Fruit fly (Drosophila melanogaster) whole organism, pupa: ENCODE results near the gene CG9004.

ENCODE experiments used
- CG34367 ChIP-seq: fragments of 200-800 bp; sonication (Bioruptor generic); optimal IDR thresholded peaks from 2 replicates; lab custom pipeline; 2018; ENCODE audit warnings: missing biosample characterization, mild to moderate bottlenecking, missing genetic modification characterization
- CG4496 ChIP-seq: fragments of 200-800 bp; sonication (Bioruptor generic); IDR thresholded peaks from 3 replicates; pipeline ENCODE4 v1.3.6; 2022; ENCODE audit warnings: missing biosample characterization, missing genetic modification characterization

DNA sequence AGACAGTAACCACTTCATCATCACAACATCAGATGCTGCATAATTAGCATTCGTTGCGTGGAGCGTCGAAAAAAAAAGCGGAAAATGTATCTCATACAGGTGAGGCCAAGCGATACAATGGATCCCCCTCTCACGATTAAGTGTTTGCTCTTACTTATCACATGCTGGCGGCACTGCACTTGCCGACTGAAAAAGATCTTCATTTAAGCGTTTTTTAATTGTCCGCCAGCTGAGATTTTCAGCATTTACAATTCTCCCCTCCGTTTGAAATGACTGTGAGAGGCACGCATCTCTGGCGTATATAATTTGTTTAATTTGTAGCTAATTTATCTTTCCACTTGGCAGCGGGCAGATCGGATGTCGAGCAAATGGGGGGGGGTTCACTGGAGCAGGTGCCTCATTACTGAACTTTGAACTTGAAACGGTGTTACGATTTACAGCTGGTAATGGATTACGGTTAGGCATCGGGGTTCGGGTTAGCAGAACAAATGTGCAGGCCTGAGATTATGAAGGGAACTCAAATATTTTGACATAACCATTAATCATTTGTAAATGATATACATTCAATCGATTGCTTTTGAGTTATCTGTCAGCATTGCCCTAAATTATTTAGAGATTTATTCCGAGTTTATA is 15.3 kb downstream of the CG9004 start, which contains the start of gene Mzt1:
- TF ChIP-seq CG4496 (GFP tag; lab: Robert Waterston, UW): no peak
- TF ChIP-seq CG34367 (tag; lab: Kevin White, UChicago): no peak
